Worm (Caenorhabditis elegans) whole organism, L4 larva: ENCODE measurements around the gene sra-10.

Experiments
- T26A8.4 ChIP-seq: fragments of 200-800 bp; sonication (Bioruptor generic); IDR thresholded peaks from 2 replicates; pipeline ENCODE4 v1.3.6; 2022; ENCODE audit warnings: missing genetic modification characterization, missing compliant biosample characterization
- ZK546.5 ChIP-seq, 2 experiments: sonication (generic microtip); optimal IDR thresholded peaks; 2 replicates each; lab custom pipeline; 2017; ENCODE audit warnings: missing biosample characterization in 2 of 2, missing genetic modification characterization in 2 of 2
- ces-1 ChIP-seq: fragments of 150-350 bp; sonication (generic microtip); optimal IDR thresholded peaks from 4 replicates; lab custom pipeline; 2014; ENCODE audit warnings: missing biosample characterization, missing genetic modification reagents, missing genetic modification characterization
- daf-12 ChIP-seq: fragments of 150-350 bp; optimal IDR thresholded peaks from 2 replicates; lab custom pipeline; 2014; ENCODE audit warnings: missing biosample characterization, missing genetic modification reagents, missing genetic modification characterization
- hif-1 ChIP-seq, 2 experiments: sonication (generic microtip); optimal IDR thresholded peaks; 2 replicates each; lab custom pipeline; 2016 to 2017; ENCODE audit warnings: missing compliant biosample characterization in 2 of 2, missing genetic modification characterization in 2 of 2, missing genetic modification reagents in 2 of 2, missing genotype in 2 of 2, mild to moderate bottlenecking in 1 of 2
- lir-3 ChIP-seq: sonication (generic microtip); optimal IDR thresholded peaks from 2 replicates; lab custom pipeline; 2016; ENCODE audit warnings: mild to moderate bottlenecking, missing genetic modification characterization, missing compliant biosample characterization
- mdt-29 ChIP-seq: fragments of 200-800 bp; sonication (Bioruptor generic); IDR thresholded peaks from 2 replicates; pipeline ENCODE4 v1.3.6; 2022; ENCODE audit warnings: missing genetic modification reagents, missing genetic modification characterization, missing compliant biosample characterization
- nhr-10 ChIP-seq: fragments of 150-350 bp; optimal IDR thresholded peaks from 2 replicates; lab custom pipeline; 2014; ENCODE audit warnings: missing biosample characterization, missing genetic modification characterization
- nhr-77 ChIP-seq: fragments of 150-350 bp; optimal IDR thresholded peaks from 2 replicates; lab custom pipeline; 2014; ENCODE audit warnings: missing biosample characterization, missing genetic modification characterization
- pha-4 ChIP-seq, 2 experiments: fragments of 150-350 bp in 1 of 2; fragments of 200-800 bp in 1 of 2; sonication (Bioruptor generic) in 1 of 2; IDR thresholded peaks in 1 of 2; optimal IDR thresholded peaks in 1 of 2; 2 replicates each; pipeline versions ENCODE4 v1.3.6 to Lab custom; 2014 to 2022; ENCODE audit warnings: missing genetic modification characterization in 2 of 2, missing genetic modification reagents in 2 of 2, missing biosample characterization in 1 of 2, missing compliant biosample characterization in 1 of 2
- skn-1 ChIP-seq: fragments of 150-350 bp; optimal IDR thresholded peaks from 2 replicates; lab custom pipeline; 2014; ENCODE audit warnings: missing biosample characterization, missing genetic modification characterization
- snpc-4 ChIP-seq: fragments of 150-350 bp; optimal IDR thresholded peaks from 2 replicates; lab custom pipeline; 2014; ENCODE audit warnings: missing biosample characterization, missing genetic modification characterization
- unc-62 ChIP-seq, 3 experiments: fragments of 150-350 bp in 1 of 3; sonication (generic microtip); optimal IDR thresholded peaks in 2 of 3; peaks in 1 of 3; 1 replicate in 1 of 3; 2 replicates in 2 of 3; lab custom pipeline; 2014 to 2017; ENCODE audit warnings: missing biosample characterization in 3 of 3, missing genetic modification characterization in 3 of 3, missing genetic modification reagents in 3 of 3, missing genotype in 1 of 3
- zip-11 ChIP-seq: fragments of 200-800 bp; sonication (Bioruptor generic); IDR thresholded peaks from 2 replicates; pipeline ENCODE4 v1.3.6; 2022; ENCODE audit warnings: missing genetic modification characterization, missing compliant biosample characterization

DNA sequence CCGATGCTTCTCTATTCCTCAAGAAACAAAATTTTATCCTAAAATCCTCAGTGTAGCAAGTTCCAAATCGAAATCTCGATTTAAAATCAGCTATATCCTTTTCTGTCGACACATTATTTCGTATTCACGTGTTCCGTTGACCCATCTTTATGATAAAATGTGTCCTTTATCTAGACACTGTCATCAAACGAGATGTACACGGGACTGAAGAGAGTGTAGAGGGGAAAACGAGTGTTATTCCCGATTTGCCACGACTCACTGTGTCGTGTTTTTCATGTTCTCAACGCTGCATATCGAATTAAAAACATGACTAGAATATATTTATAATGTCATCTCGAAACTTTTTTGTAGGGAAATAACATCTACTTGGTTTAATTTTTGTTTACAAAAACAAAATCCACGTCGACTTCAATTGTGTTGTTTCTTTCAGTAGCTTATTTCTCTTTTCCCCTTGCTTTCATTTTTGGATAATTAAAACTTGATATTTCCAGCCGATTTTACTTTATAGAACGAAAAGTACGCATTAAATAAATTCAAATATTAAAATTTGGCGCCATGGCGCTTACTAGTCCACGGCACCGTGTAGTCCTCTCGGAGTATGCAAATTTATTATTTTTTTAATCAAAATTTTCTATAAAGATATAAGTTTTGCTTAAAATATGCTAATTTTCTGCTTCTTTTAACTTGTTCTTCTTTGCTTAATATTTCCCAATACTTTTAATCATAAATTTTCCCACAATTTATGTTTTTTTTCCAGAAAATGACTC lies 31.1 kb upstream of the sra-10 start, which contains the start of gene metr-1:
- TF ChIP-seq zip-11 (GFP tag; lab: Robert Waterston, UW): no peak
- no peak for TF ChIP-seq nhr-77
- TF ChIP-seq T26A8.4: no peak
- no peak for TF ChIP-seq lir-3
- no peak for TF ChIP-seq pha-4 (GFP tag; IDR thresholded peaks at IDR 0.05; lab: Robert Waterston, UW)
- no peak for TF ChIP-seq pha-4 (tag; optimal IDR thresholded peaks at IDR 0.05; lab: Kevin White, UChicago)
- TF ChIP-seq skn-1 (tag; lab: Kevin White, UChicago): no peak
- no peak for TF ChIP-seq daf-12 (tag; lab: Kevin White, UChicago)
- no peak for TF ChIP-seq snpc-4 (tag; lab: Kevin White, UChicago)
- no peak for TF ChIP-seq ZK546.5 (tag; optimal IDR thresholded peaks at IDR 0.05; lab: Kevin White, UChicago)
- TF ChIP-seq hif-1 (tag; optimal IDR thresholded peaks at IDR 0.05; lab: Kevin White, UChicago): no peak
- TF ChIP-seq unc-62 (GFP tag; optimal IDR thresholded peaks at IDR 0.05 in 1 of 2; lab: Kevin White, UChicago): peak in 1 of 2 experiments; percentile 28
- TF ChIP-seq unc-62 (tag; optimal IDR thresholded peaks at IDR 0.05; lab: Kevin White, UChicago): no peak
- TF ChIP-seq mdt-29: no peak
- TF ChIP-seq nhr-10 (tag; lab: Kevin White, UChicago): no peak
- no peak for TF ChIP-seq ces-1 (GFP tag; lab: Kevin White, UChicago)
